Worm (Caenorhabditis elegans): ENCODE results near the gene nid-1.

DNA sequence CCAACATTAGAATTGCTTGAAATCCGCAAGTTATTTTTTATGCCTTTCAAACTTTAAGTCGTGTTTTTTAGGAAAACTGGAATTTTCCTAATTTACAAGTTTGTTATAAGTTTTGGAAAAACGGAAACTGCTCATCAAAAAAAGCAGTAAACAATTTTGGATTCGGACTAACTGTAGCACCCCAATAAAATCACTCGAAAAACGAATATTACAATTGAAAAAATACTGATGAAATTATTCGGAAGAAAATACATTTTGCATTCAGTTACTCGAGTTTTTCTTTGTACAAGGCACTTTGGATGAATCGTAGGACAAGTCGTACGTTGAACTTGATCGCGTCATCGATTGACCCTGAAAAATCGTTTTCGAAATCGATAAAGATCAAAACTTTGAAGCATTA lies 27.5 kb upstream of the nid-1 start:
- TF ChIP-seq nhr-25 (tag; optimal IDR thresholded peaks at IDR 0.05) (no peak), nhr-11 (tag; optimal IDR thresholded peaks at IDR 0.05) (no peak), ZK546.5 (tag; optimal IDR thresholded peaks at IDR 0.05) (no peak)
